Fruit fly (Drosophila melanogaster): ENCODE measurements around the gene CG13627.

DNA sequence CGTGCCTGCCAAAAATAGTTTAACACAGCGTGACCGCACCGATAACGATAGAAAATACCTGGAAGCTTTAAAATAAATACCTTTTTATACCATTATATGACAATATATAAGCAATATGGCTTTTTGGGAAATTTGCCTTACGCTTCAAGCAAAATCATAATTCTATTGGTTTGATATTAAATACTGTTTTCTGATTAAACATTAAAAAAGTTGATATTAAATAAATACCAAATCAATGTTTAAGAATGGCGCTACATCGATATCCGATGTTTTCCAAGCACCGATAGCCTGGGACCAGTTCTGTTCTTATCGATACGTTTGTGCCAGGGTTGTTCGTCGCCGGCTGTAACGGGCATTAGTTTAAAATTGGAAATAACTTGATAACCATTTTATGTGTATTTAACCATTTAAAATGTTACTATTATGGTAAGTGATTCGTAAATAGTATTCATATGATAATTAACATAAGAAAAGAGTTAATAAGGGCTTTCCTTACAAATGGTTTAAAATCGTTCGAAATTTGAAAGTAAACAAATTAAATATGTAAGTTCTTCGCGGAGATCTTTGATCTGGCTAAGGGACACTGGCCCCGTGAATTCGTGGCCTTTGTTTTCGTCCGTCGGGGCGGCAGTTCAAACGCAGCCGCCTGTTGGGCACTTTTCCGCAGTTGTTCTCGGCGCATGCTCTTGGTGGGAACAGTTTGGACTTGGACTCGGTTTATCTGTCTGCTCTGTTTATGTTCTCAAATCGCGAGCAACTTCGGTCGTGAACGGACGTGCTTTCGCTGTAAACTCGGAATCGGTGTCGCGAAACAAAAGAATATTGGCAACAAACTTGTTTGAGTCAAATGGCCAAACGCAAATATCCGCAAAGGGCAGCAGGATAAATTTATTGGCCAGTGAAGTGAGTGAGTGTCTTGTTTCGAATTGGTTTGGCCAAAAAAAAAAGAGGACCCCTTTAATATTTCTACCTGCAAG lies 7.0 kb downstream of the CG13627 start, which contains the start of the genes CG13630 and tok:
- TF ChIP-seq CG1620 (GFP tag; optimal IDR thresholded peaks at IDR 0.05), result no peak
- no peak for TF ChIP-seq CG12768 (GFP tag; optimal IDR thresholded peaks at IDR 0.05)
- no peak for TF ChIP-seq kay (GFP tag; ENCODE audit: borderline replicate concordance)
- TF ChIP-seq toe (GFP tag; optimal IDR thresholded peaks at IDR 0.05), result no peak
- TF ChIP-seq CG7045 (GFP tag; optimal IDR thresholded peaks at IDR 0.05), result no peak
- no peak for TF ChIP-seq cic (GFP tag; optimal IDR thresholded peaks at IDR 0.05)
- no peak for TF ChIP-seq CG5204 (GFP tag; optimal IDR thresholded peaks at IDR 0.05)
- TF ChIP-seq pad (GFP tag; optimal IDR thresholded peaks at IDR 0.05), result no peak
- no peak for TF ChIP-seq Crg-1 (GFP tag; optimal IDR thresholded peaks at IDR 0.05)

Measured in whole organism, adult.